Worm (Caenorhabditis elegans) whole organism, L2 larva: Measurements from ENCODE around the gene lin-54.
A peak's percentile ranks its signal among the peaks of the same experiment; 100 is the strongest.

Experiments
- C34F6.9 ChIP-seq: fragments of 150-350 bp; optimal IDR thresholded peaks from 2 replicates; lab custom pipeline; 2014; ENCODE audit warnings: missing biosample characterization, missing genetic modification characterization
- F13H6.1 ChIP-seq: sonication (generic microtip); optimal IDR thresholded peaks from 2 replicates; lab custom pipeline; 2016; ENCODE audit warnings: missing genetic modification characterization, missing compliant biosample characterization
- R02D3.7 ChIP-seq: fragments of 150-350 bp; optimal IDR thresholded peaks from 2 replicates; lab custom pipeline; 2014; ENCODE audit warnings: missing biosample characterization, missing genetic modification characterization
- Y55F3AM.14 ChIP-seq: fragments of 200-800 bp; sonication (Bioruptor generic); optimal IDR thresholded peaks from 2 replicates; lab custom pipeline; 2018; ENCODE audit warnings: mild to moderate bottlenecking, missing genetic modification characterization, missing compliant biosample characterization
- ZK546.5 ChIP-seq: sonication (generic microtip); optimal IDR thresholded peaks from 2 replicates; lab custom pipeline; 2017; ENCODE audit warnings: missing biosample characterization, missing genetic modification characterization
- aly-2 ChIP-seq: fragments of 150-350 bp; optimal IDR thresholded peaks from 2 replicates; lab custom pipeline; 2014; ENCODE audit warnings: missing biosample characterization, missing genetic modification characterization
- ama-1 ChIP-seq: fragments of 150-350 bp; optimal IDR thresholded peaks from 2 replicates; lab custom pipeline; 2018; ENCODE audit warnings: inconsistent platforms
- ceh-16 ChIP-seq: fragments of 150-350 bp; optimal IDR thresholded peaks from 2 replicates; lab custom pipeline; 2014; ENCODE audit warnings: missing biosample characterization, missing genetic modification characterization
- ceh-82 ChIP-seq: fragments of 150-350 bp; optimal IDR thresholded peaks from 2 replicates; lab custom pipeline; 2014; ENCODE audit warnings: missing biosample characterization, missing genetic modification characterization
- crh-2 ChIP-seq: sonication (generic microtip); optimal IDR thresholded peaks from 2 replicates; lab custom pipeline; 2017; ENCODE audit warnings: missing biosample characterization, missing genetic modification characterization
- dmd-4 ChIP-seq: sonication (generic microtip); optimal IDR thresholded peaks from 2 replicates; lab custom pipeline; 2017; ENCODE audit warnings: missing biosample characterization, missing genetic modification characterization
- egl-27 ChIP-seq: sonication (generic microtip); optimal IDR thresholded peaks from 3 replicates; lab custom pipeline; 2017; ENCODE audit warnings: missing biosample characterization, missing genetic modification reagents, missing genetic modification characterization
- fos-1 ChIP-seq: fragments of 150-350 bp; optimal IDR thresholded peaks from 2 replicates; lab custom pipeline; 2014; ENCODE audit warnings: missing biosample characterization, missing genetic modification characterization
- gmeb-1 ChIP-seq: fragments of 150-350 bp; optimal IDR thresholded peaks from 2 replicates; lab custom pipeline; 2014; ENCODE audit warnings: missing biosample characterization, missing genetic modification characterization
- lin-13 ChIP-seq: fragments of 150-350 bp; optimal IDR thresholded peaks from 2 replicates; lab custom pipeline; 2014; ENCODE audit warnings: missing biosample characterization, missing genetic modification reagents, missing genetic modification characterization
- lin-39 ChIP-seq: fragments of 150-350 bp; optimal IDR thresholded peaks from 2 replicates; lab custom pipeline; 2014; ENCODE audit warnings: missing biosample characterization, missing genetic modification reagents, missing genetic modification characterization
- lsy-2 ChIP-seq, 2 experiments: fragments of 150-350 bp in 1 of 2; sonication (generic microtip) in 1 of 2; optimal IDR thresholded peaks; 2 replicates each; lab custom pipeline; 2014 to 2017; ENCODE audit warnings: missing biosample characterization in 2 of 2, missing genetic modification characterization in 2 of 2
- mab-5 ChIP-seq: fragments of 150-350 bp; optimal IDR thresholded peaks from 2 replicates; lab custom pipeline; 2014; ENCODE audit warnings: missing biosample characterization, missing genetic modification characterization
- mbf-1 ChIP-seq: sonication (generic microtip); optimal IDR thresholded peaks from 2 replicates; lab custom pipeline; 2017; ENCODE audit warnings: missing biosample characterization, missing genetic modification characterization
- mdl-1 ChIP-seq, 2 experiments: fragments of 150-350 bp in 1 of 2; sonication (generic microtip) in 1 of 2; optimal IDR thresholded peaks; 2 replicates each; lab custom pipeline; 2017; ENCODE audit warnings: missing biosample characterization in 2 of 2, missing genetic modification characterization in 2 of 2
- nhr-11 ChIP-seq: fragments of 150-350 bp; optimal IDR thresholded peaks from 2 replicates; lab custom pipeline; 2014; ENCODE audit warnings: missing biosample characterization, missing genetic modification characterization
- nhr-129 ChIP-seq: fragments of 150-350 bp; optimal IDR thresholded peaks from 2 replicates; lab custom pipeline; 2014; ENCODE audit warnings: missing biosample characterization, missing genetic modification characterization
- nhr-21 ChIP-seq: fragments of 150-350 bp; optimal IDR thresholded peaks from 2 replicates; lab custom pipeline; 2014; ENCODE audit warnings: missing biosample characterization, missing genetic modification characterization
- nhr-23 ChIP-seq: fragments of 150-350 bp; optimal IDR thresholded peaks from 2 replicates; lab custom pipeline; 2014; ENCODE audit warnings: missing biosample characterization, missing genetic modification reagents, missing genetic modification characterization
- nhr-237 ChIP-seq: fragments of 150-350 bp; optimal IDR thresholded peaks from 2 replicates; lab custom pipeline; 2014; ENCODE audit warnings: missing biosample characterization, missing genetic modification characterization
- nhr-25 ChIP-seq: fragments of 150-350 bp; sonication (generic microtip); optimal IDR thresholded peaks from 3 replicates; lab custom pipeline; 2014; ENCODE audit warnings: missing biosample characterization, missing genetic modification characterization
- nhr-6 ChIP-seq: fragments of 150-350 bp; optimal IDR thresholded peaks from 2 replicates; lab custom pipeline; 2014; ENCODE audit warnings: missing biosample characterization, missing genetic modification characterization
- sem-4 ChIP-seq: fragments of 150-350 bp; optimal IDR thresholded peaks from 2 replicates; lab custom pipeline; 2014; ENCODE audit warnings: missing biosample characterization, missing genetic modification reagents, missing genetic modification characterization
- skn-1 ChIP-seq: sonication (generic microtip); optimal IDR thresholded peaks from 2 replicates; lab custom pipeline; 2017; ENCODE audit warnings: missing biosample characterization, missing genetic modification characterization
- sma-3 ChIP-seq: sonication (generic microtip); optimal IDR thresholded peaks from 2 replicates; lab custom pipeline; 2016; ENCODE audit warnings: missing genetic modification reagents, missing genetic modification characterization, missing compliant biosample characterization
- snpc-4 ChIP-seq: fragments of 150-350 bp; optimal IDR thresholded peaks from 2 replicates; lab custom pipeline; 2014; ENCODE audit warnings: missing biosample characterization, missing genetic modification characterization
- unc-39 ChIP-seq: fragments of 150-350 bp; optimal IDR thresholded peaks from 2 replicates; lab custom pipeline; 2014; ENCODE audit warnings: missing biosample characterization, missing genetic modification characterization
- unc-55 ChIP-seq: fragments of 150-350 bp; sonication (generic microtip); optimal IDR thresholded peaks from 3 replicates; lab custom pipeline; 2014; ENCODE audit warnings: missing biosample characterization, missing genetic modification reagents, missing genetic modification characterization
- unc-62 ChIP-seq: fragments of 150-350 bp; optimal IDR thresholded peaks from 2 replicates; lab custom pipeline; 2014; ENCODE audit warnings: missing biosample characterization, missing genetic modification reagents, missing genetic modification characterization
- zag-1 ChIP-seq: fragments of 150-350 bp; optimal IDR thresholded peaks from 2 replicates; lab custom pipeline; 2014; ENCODE audit warnings: missing biosample characterization, missing genetic modification characterization
- ztf-1 ChIP-seq: fragments of 200-800 bp; sonication (Bioruptor generic); conservative IDR thresholded peaks from 2 replicates; pipeline ENCODE4 v1.3.6; 2022; ENCODE audit warnings: missing genetic modification characterization, missing compliant biosample characterization
- ztf-4 ChIP-seq: fragments of 150-350 bp; optimal IDR thresholded peaks from 2 replicates; lab custom pipeline; 2014; ENCODE audit warnings: missing biosample characterization, missing genetic modification characterization

Gene lin-54

DNA sequence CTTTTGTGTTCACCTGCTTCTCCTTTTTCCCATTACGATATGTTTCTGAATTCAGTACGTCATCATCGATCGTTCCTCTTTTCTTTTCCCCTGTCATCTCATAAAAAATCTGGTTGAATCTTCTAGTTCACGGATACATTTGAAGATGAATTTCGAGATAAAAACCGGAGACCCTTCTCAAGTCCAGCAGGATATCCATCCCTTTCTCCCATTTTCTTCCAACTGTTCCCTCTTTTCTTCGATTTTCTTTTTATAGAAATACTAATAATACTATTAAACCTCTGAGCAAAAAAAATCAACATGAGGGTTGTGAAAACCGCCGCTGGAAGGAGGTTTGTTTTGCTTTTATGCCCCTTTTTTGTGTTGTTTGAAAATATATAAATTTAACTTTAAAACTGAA is 15.0 kb downstream of the lin-54 start, which contains the start of gene bus-12:
Gene bus-12, plus strand, starts transcription at position 301 of the 400 bp plus-strand sequence.
- TF ChIP-seq nhr-21, result no peak
- TF ChIP-seq lin-39 (tag; lab: Kevin White, UChicago), result no peak
- no peak for TF ChIP-seq nhr-6 (tag; lab: Kevin White, UChicago)
- no peak for TF ChIP-seq nhr-25 (tag; lab: Kevin White, UChicago)
- no peak for TF ChIP-seq Y55F3AM.14 (GFP tag; lab: Kevin White, UChicago)
- no peak for TF ChIP-seq unc-55 (GFP tag; lab: Kevin White, UChicago)
- no peak for TF ChIP-seq ceh-16
- TF ChIP-seq ztf-1 (GFP tag; lab: Robert Waterston, UW), result no peak
- TF ChIP-seq skn-1 (tag; lab: Kevin White, UChicago), result no peak
- no peak for TF ChIP-seq unc-39 (tag; lab: Kevin White, UChicago)
- TF ChIP-seq gmeb-1 (tag; lab: Kevin White, UChicago), result no peak
- TF ChIP-seq R02D3.7 (tag; lab: Kevin White, UChicago), result no peak
- no peak for TF ChIP-seq lin-13
- TF ChIP-seq sma-3, result no peak
- no peak for TF ChIP-seq nhr-237
- TF ChIP-seq dmd-4 (tag; lab: Kevin White, UChicago), result no peak

DNA sequence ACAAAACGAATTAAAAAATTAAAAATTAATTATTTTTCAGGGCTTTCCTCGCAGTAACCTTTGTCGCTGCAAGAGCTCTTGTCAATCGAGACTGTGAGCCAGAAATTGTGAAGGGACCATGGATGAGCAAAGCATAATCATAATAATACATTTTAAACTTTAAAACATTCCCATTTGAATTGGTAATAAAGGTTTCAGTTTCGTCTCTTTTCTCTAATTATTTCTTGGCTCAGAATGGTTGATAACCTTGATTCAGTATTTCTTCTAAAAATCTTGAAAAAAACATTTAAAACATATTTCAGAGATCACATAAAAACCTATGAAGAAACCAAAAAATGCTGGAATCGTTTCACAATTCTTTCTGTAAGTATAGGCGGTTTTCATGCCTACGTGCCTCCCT is 18.0 kb downstream of the lin-54 start, which contains the start of gene JC8.16:
Gene JC8.16, plus strand, starts transcription at position 301 of the 400 bp plus-strand sequence.
- TF ChIP-seq sem-4 (tag; lab: Kevin White, UChicago) (no peak), dmd-4 (tag; lab: Kevin White, UChicago) (no peak), egl-27 (tag; lab: Kevin White, UChicago) (no peak), snpc-4 (tag; lab: Kevin White, UChicago) (no peak), nhr-21 (no peak), ceh-82 (no peak), zag-1 (tag; lab: Kevin White, UChicago) (no peak), fos-1 (tag; lab: Kevin White, UChicago) (no peak), nhr-6 (tag; lab: Kevin White, UChicago) (no peak), nhr-11 (no peak), nhr-237 (no peak), crh-2 (tag; lab: Kevin White, UChicago) (no peak)

DNA sequence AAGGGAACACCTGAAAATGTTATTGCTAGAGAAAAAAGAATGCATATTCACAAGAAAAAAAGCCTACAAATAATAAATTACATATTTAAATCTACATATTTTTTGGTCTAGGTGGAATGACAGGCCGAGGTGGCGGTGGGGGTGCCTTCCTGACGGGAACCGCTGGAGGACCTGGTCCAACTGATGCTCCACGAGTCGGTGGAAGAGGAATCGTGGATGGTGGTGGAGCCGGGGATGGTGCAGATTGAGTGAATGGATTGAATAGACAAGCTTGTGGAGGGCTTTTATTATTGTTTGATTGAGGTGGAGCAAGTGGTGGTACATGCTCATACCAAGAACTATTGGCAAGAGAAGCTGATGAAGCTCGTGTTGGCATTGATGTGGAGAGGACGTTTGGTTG is 20.9 kb downstream of the lin-54 start:
- TF ChIP-seq dmd-4 (tag; lab: Kevin White, UChicago) (no peak), ztf-4 (tag; lab: Kevin White, UChicago) (no peak), R02D3.7 (tag; lab: Kevin White, UChicago) (no peak)
- TF ChIP-seq, all 48 proteins: peak for 0

DNA sequence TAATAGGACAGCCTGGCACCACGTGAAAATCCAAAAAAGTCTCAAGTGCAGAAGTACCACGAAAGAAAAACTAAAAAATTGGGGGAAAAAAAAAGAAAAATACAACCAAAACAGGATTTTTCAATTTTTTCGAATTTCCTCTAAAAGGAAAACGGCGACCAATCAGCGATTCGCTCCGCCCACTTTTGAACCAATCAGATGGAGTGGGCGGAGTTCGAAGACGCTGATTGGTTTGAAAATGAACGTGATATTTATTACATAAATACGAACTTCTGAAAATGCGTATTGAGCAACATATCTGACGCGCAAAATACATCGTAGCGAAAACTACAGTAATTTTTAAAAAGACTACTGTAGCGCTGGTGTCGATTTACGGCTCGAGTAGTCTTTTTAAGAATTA is 27.5 kb downstream of the lin-54 start:
- TF ChIP-seq lin-39 (tag; lab: Kevin White, UChicago) (no peak), fos-1 (tag; lab: Kevin White, UChicago) (no peak), ztf-1 (GFP tag; lab: Robert Waterston, UW) (no peak), egl-27 (tag; lab: Kevin White, UChicago) (no peak), ztf-4 (tag; lab: Kevin White, UChicago) (no peak), ceh-82 (no peak), unc-62 (GFP tag; lab: Kevin White, UChicago) (no peak), lsy-2 (tag; optimal IDR thresholded peaks at IDR 0.05; lab: Kevin White, UChicago) (no peak), nhr-21 (no peak), lin-13 (no peak)

DNA sequence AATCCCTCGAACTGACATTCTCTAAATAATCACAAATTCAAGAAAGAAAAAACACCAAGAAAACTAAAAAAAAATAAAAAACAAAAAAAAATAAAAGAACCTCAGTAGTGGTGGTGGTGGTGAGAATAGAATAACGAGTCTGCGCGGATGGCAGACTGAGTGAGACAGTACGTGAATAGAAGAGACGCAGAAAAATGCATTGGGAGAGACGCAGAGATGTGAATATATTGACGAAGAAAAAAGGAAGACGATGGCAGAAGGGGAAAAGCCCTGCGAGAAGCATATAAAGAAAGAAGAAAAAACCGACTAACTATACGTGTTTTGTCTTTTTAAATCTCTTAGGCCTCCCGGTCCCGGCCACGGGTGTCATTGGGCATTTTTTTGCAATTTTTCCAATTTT is 31.6 kb downstream of the lin-54 start, which contains the start of gene unc-26:
Gene unc-26, minus strand, starts transcription at position 23 of the 400 bp plus-strand sequence.
- TF ChIP-seq F13H6.1 (peak; percentile 10), unc-55 (GFP tag; lab: Kevin White, UChicago) (peak; percentile 82), mab-5 (tag; lab: Kevin White, UChicago) (peak; percentile 35), zag-1 (tag; lab: Kevin White, UChicago) (peak; percentile 31), nhr-129 (tag; lab: Kevin White, UChicago) (peak; percentile 59), R02D3.7 (tag; lab: Kevin White, UChicago) (no peak), C34F6.9 (tag; lab: Kevin White, UChicago) (peak; percentile 40), ama-1 (lab: Kevin White, UChicago) (no peak), egl-27 (tag; lab: Kevin White, UChicago) (no peak), lsy-2 (tag; optimal IDR thresholded peaks at IDR 0.05; lab: Kevin White, UChicago) (peak in 1 of 2 experiments; percentile 60)

DNA sequence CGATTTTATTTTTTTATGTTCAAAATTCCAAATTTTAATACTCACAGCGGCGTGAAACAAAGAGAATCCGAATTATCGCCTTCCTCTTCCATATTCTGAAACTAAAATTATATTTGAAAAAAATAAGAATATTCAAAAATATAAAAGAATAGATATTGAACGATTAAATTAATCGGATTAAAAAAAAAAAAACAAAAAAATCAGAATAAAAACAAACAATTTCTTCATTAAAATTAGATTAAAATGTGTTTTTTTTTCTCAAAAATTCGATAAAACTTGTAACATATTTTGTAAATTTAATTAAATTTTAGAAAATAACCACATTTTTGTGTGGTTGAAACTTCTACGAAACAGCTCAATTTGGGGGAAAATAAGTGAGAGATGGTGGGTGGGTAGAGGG is 41.9 kb downstream of the lin-54 start, which contains the start of gene cpsf-3:
Gene cpsf-3, minus strand, starts transcription at position 101 of the 400 bp plus-strand sequence.
- TF ChIP-seq mab-5 (tag; lab: Kevin White, UChicago) (no peak), nhr-129 (tag; lab: Kevin White, UChicago) (no peak), lin-13 (no peak), nhr-237 (no peak), nhr-23 (tag; lab: Kevin White, UChicago) (no peak), ztf-1 (GFP tag; lab: Robert Waterston, UW) (no peak), mbf-1 (no peak), ZK546.5 (tag; lab: Kevin White, UChicago) (no peak), lsy-2 (tag; optimal IDR thresholded peaks at IDR 0.05; lab: Kevin White, UChicago) (no peak), aly-2 (tag; lab: Kevin White, UChicago) (no peak), mdl-1 (tag; optimal IDR thresholded peaks at IDR 0.05; lab: Kevin White, UChicago) (no peak)
